Worm (Caenorhabditis elegans) whole organism, early embryonic: ENCODE results near the gene srx-42.

ENCODE experiments used
- B0310.2 ChIP-seq: sonication (generic microtip); optimal IDR thresholded peaks from 2 replicates; lab custom pipeline; 2016; ENCODE audit warnings: mild to moderate bottlenecking, missing genetic modification characterization, missing compliant biosample characterization
- aly-1 ChIP-seq: sonication (generic microtip); optimal IDR thresholded peaks from 2 replicates; lab custom pipeline; 2016; ENCODE audit warnings: missing genetic modification characterization, missing compliant biosample characterization
- ama-1 ChIP-seq: fragments of 150-350 bp; optimal IDR thresholded peaks from 2 replicates; lab custom pipeline; 2014
- ceh-36 ChIP-seq: sonication (generic microtip); optimal IDR thresholded peaks from 2 replicates; lab custom pipeline; 2016; ENCODE audit warnings: missing genetic modification characterization, inconsistent platforms, missing compliant biosample characterization
- flt-1 ChIP-seq: fragments of 200-800 bp; sonication (Bioruptor generic); IDR thresholded peaks from 2 replicates; pipeline ENCODE4 v1.3.6; 2022; ENCODE audit warnings: missing genetic modification characterization, missing compliant biosample characterization
- sea-1 ChIP-seq: fragments of 200-800 bp; sonication (Bioruptor generic); conservative IDR thresholded peaks from 2 replicates; pipeline ENCODE4 v1.3.6; 2022; ENCODE audit warnings: missing genetic modification characterization, missing compliant biosample characterization

DNA sequence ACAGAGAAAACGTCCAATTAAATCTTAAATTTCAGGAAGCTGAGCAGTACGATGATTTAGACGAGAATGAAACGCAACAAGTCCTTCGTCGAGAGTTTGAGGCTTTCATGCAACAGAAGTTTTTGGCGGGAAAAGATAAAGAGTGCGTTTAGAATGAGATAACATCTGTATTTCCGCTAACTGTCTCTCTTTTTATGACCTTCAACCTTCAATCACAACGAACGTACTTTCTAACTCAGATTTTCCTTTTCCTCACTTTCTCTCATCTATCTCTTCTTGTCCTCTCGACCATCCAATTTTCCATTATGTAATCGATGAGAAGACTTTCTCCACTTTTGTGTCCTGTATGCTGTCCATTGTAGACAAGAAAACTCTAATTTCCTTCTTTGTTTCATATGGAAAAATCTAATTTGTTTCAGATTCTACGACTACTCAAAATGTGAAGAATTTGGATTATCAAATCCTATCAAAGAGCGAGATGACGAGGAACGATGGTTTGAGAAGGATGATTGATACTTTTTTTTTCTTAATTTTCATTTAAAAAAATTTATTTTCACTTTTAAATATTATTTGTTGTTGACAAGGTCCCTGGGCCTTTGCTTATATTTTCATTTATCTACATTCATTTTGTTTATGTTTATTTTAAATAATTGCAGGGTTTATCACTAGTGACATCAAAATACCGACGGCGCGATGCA lies 42.6 kb downstream of the srx-42 start, which contains the start of gene sao-1:
- TF ChIP-seq B0310.2 (tag; lab: Kevin White, UChicago) = no peak
- no peak for TF ChIP-seq sea-1 (GFP tag; lab: Robert Waterston, UW)
- no peak for TF ChIP-seq flt-1
- TF ChIP-seq ama-1 (lab: Kevin White, UChicago) = no peak
- no peak for TF ChIP-seq ceh-36 (tag; lab: Kevin White, UChicago)
- TF ChIP-seq aly-1 (tag; lab: Kevin White, UChicago) = no peak
